Worm (Caenorhabditis elegans) whole organism, L1 larva: ENCODE measurements around the gene aqp-11.

Experiments used
- aha-1 ChIP-seq: fragments of 150-350 bp; optimal IDR thresholded peaks from 2 replicates; lab custom pipeline; 2014; ENCODE audit warnings: missing biosample characterization, missing genetic modification characterization
- blmp-1 ChIP-seq: fragments of 150-350 bp; optimal IDR thresholded peaks from 2 replicates; lab custom pipeline; 2014; ENCODE audit warnings: missing biosample characterization, missing genetic modification characterization
- ceh-63 ChIP-seq: fragments of 200-800 bp; sonication (Bioruptor generic); optimal IDR thresholded peaks from 2 replicates; lab custom pipeline; 2018; ENCODE audit warnings: mild to moderate bottlenecking, missing genetic modification characterization, missing compliant biosample characterization
- efl-1 ChIP-seq, 4 experiments: fragments of 150-350 bp; optimal IDR thresholded peaks in 3 of 4; peaks in 1 of 4; 1 replicate in 1 of 4; 2 replicates in 3 of 4; lab custom pipeline; 2014; ENCODE audit warnings: missing biosample characterization in 2 of 4, missing genetic modification characterization in 2 of 4, missing genetic modification reagents in 2 of 4
- elt-2 ChIP-seq: sonication (generic microtip); optimal IDR thresholded peaks from 2 replicates; lab custom pipeline; 2016; ENCODE audit warnings: missing genetic modification characterization, mild to moderate bottlenecking, inconsistent platforms, missing compliant biosample characterization, missing genetic modification reagents
- fkh-10 ChIP-seq: sonication (generic microtip); optimal IDR thresholded peaks from 2 replicates; lab custom pipeline; 2017; ENCODE audit warnings: missing biosample characterization, missing genetic modification reagents, missing genetic modification characterization
- fkh-4 ChIP-seq: sonication (generic microtip); optimal IDR thresholded peaks from 2 replicates; lab custom pipeline; 2016; ENCODE audit warnings: missing compliant biosample characterization, missing genetic modification characterization, borderline replicate concordance
- fos-1 ChIP-seq: fragments of 150-350 bp; optimal IDR thresholded peaks from 2 replicates; lab custom pipeline; 2014; ENCODE audit warnings: missing biosample characterization, missing genetic modification characterization
- grh-1 ChIP-seq: fragments of 200-800 bp; sonication (Bioruptor generic); IDR thresholded peaks from 2 replicates; pipeline ENCODE4 v1.3.6; 2022; ENCODE audit warnings: missing genetic modification reagents, missing genetic modification characterization, missing compliant biosample characterization
- hlh-17 ChIP-seq: fragments of 200-800 bp; sonication (Bioruptor generic); optimal IDR thresholded peaks from 2 replicates; lab custom pipeline; 2018; ENCODE audit warnings: missing genetic modification characterization, mild to moderate bottlenecking, missing compliant biosample characterization, moderate library complexity, borderline replicate concordance
- lin-13 ChIP-seq: fragments of 150-350 bp; optimal IDR thresholded peaks from 2 replicates; lab custom pipeline; 2014; ENCODE audit warnings: missing biosample characterization, missing genetic modification reagents, missing genetic modification characterization
- lin-14 ChIP-seq: fragments of 200-800 bp; sonication (Bioruptor generic); optimal IDR thresholded peaks from 2 replicates; lab custom pipeline; 2018; ENCODE audit warnings: mild to moderate bottlenecking, missing genetic modification characterization, moderate library complexity, missing compliant biosample characterization
- lsy-2 ChIP-seq, 2 experiments: fragments of 150-350 bp; optimal IDR thresholded peaks; 2 replicates each; lab custom pipeline; 2014; ENCODE audit warnings: missing biosample characterization in 2 of 2, missing genetic modification characterization in 2 of 2
- nhr-19 ChIP-seq: fragments of 200-800 bp; sonication (Bioruptor generic); conservative IDR thresholded peaks from 2 replicates; pipeline ENCODE4 v1.3.6; 2022; ENCODE audit warnings: missing genetic modification characterization, missing compliant biosample characterization
- nhr-20 ChIP-seq: sonication (generic microtip); optimal IDR thresholded peaks from 2 replicates; lab custom pipeline; 2016; ENCODE audit warnings: mild to moderate bottlenecking, missing genetic modification characterization, missing compliant biosample characterization
- nhr-47 ChIP-seq: sonication (generic microtip); optimal IDR thresholded peaks from 2 replicates; lab custom pipeline; 2016; ENCODE audit warnings: mild to moderate bottlenecking, missing genetic modification characterization, moderate library complexity, missing compliant biosample characterization
- nhr-76 ChIP-seq: sonication (generic microtip); optimal IDR thresholded peaks from 2 replicates; lab custom pipeline; 2017; ENCODE audit warnings: missing biosample characterization, missing genetic modification characterization
- nhr-85 ChIP-seq: sonication (generic microtip); peaks from one replicate; lab custom pipeline; 2016; ENCODE audit warnings: missing genetic modification characterization, inconsistent platforms, missing compliant biosample characterization
- nhr-90 ChIP-seq: sonication (generic microtip); optimal IDR thresholded peaks from 2 replicates; lab custom pipeline; 2016; ENCODE audit warnings: mild to moderate bottlenecking, missing genetic modification characterization, missing compliant biosample characterization; ENCODE audit not compliant: poor library complexity
- pax-3 ChIP-seq: fragments of 200-800 bp; sonication (Bioruptor generic); optimal IDR thresholded peaks from 2 replicates; lab custom pipeline; 2018; ENCODE audit warnings: mild to moderate bottlenecking, missing genetic modification characterization, moderate library complexity, missing compliant biosample characterization
- rnt-1 ChIP-seq: sonication (generic microtip); optimal IDR thresholded peaks from 2 replicates; lab custom pipeline; 2016; ENCODE audit warnings: mild to moderate bottlenecking, missing genetic modification characterization, moderate library complexity, missing compliant biosample characterization
- sup-37 ChIP-seq: fragments of 200-800 bp; sonication (Bioruptor generic); optimal IDR thresholded peaks from 2 replicates; lab custom pipeline; 2018; ENCODE audit warnings: mild to moderate bottlenecking, missing genetic modification characterization, missing compliant biosample characterization
- unc-30 ChIP-seq: sonication (generic microtip); optimal IDR thresholded peaks from 2 replicates; lab custom pipeline; 2017; ENCODE audit warnings: missing biosample characterization, missing genetic modification characterization
- vab-15 ChIP-seq: sonication (generic microtip); optimal IDR thresholded peaks from 2 replicates; lab custom pipeline; 2017; ENCODE audit warnings: missing genotype, mild to moderate bottlenecking, missing genetic modification characterization, missing compliant biosample characterization

aqp-11 gene

DNA sequence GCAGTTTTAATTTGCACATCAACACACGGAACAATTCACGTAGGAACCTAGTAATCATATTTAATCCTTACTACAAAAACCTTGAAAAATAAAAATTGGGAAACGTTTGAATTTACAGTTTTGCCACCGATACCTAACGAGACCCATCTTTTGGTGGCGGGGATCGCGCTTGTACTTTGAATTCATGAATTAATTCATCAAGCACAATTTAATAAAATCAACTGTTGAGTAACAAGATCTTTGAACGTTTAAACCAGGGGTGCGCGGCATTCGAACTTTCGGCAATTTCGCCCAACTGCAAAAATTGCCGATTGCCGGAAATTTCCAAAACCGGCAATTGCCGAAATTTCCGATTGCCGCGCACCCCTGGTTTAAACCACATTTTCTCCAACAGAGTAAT, 16.4 kb upstream of the aqp-11 start:
- no peak for TF ChIP-seq efl-1 (optimal IDR thresholded peaks at IDR 0.05; lab: Kevin White, UChicago)
- peak in 1 of 2 experiments; percentile 43 for TF ChIP-seq efl-1 (GFP tag; optimal IDR thresholded peaks at IDR 0.05 in 1 of 2; lab: Kevin White, UChicago)
- TF ChIP-seq nhr-76, result no peak

DNA sequence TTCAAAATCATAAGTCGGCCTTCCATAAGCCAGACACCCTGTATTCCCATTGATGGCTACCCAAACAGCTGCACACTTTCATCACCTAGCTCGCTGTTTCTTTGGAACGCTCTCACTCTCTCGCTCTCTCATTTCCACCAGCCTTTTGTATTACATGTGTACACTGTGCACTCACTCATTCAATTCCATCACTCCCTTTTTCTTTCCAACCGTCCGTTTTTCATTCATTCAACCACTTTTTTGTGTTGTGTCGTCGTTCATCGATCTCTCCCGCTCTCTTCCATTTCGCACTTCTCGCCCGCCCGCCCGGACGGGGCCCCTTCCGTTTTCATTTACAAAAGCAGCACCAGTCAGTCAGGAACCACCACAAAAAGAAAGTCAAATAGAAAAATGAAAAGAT, 15.1 kb upstream of the aqp-11 start:
- TF ChIP-seq hlh-17 (GFP tag; lab: Kevin White, UChicago) (no peak), ceh-63 (GFP tag; lab: Kevin White, UChicago) (no peak), lin-14 (peak; percentile 52), vab-15 (tag; lab: Kevin White, UChicago) (no peak), aha-1 (tag; lab: Kevin White, UChicago) (no peak), fos-1 (tag; lab: Kevin White, UChicago) (no peak), grh-1 (GFP tag; lab: Robert Waterston, UW) (no peak)
- TF ChIP-seq, all 84 proteins: peak for 1

DNA sequence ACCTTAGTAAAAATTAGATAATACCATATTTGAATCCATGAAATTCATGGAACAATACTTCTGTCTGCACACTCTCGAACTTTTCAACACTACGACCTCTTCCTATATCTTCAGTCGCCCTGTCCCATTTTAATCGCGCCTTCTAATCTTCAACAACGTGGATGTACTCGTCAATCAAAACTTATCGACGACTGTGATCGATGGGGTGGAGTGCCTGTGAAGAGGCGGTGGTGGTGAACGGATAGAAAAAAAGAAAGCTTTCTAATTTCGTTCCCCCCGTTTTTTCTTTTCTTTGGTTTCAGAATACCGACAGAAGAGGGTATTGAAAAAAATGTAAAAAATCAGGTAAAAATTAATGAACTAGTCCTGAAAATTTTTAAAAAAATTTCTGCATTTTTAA, 14.1 kb upstream of the aqp-11 start:
- TF ChIP-seq pax-3 (tag; lab: Kevin White, UChicago) (no peak), sup-37 (no peak), blmp-1 (tag; lab: Kevin White, UChicago) (peak; percentile 78), rnt-1 (tag; lab: Kevin White, UChicago) (no peak), lin-14 (peak; percentile 35), nhr-90 (tag; lab: Kevin White, UChicago) (no peak)

DNA sequence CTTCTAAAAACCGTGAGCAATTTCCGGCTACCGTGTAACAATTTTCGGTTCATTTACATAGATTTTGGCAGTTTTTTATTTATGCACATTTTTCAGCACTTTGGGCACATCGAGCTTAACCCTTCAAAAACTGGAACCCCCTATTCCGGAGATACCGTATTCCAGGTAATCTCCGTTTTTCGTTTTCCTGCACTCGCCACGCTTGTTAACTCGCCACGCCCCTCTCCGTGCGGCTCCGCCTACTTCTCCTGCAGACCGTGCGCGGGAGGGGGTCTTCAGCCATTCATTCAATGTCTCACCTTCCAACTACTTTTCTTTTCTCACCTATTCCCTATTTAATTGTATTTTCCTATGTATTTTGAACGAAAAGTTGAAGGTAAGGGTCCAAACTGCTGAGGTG, 13.0 kb upstream of the aqp-11 start:
- TF ChIP-seq efl-1 (optimal IDR thresholded peaks at IDR 0.05; lab: Kevin White, UChicago) (no peak), efl-1 (GFP tag; optimal IDR thresholded peaks at IDR 0.05 in 1 of 2; lab: Kevin White, UChicago) (peak in 1 of 2 experiments; percentile 85), nhr-20 (tag; lab: Kevin White, UChicago) (no peak), blmp-1 (tag; lab: Kevin White, UChicago) (peak; percentile 27), fkh-10 (GFP tag; lab: Kevin White, UChicago) (no peak), nhr-19 (GFP tag; lab: Robert Waterston, UW) (no peak)

DNA sequence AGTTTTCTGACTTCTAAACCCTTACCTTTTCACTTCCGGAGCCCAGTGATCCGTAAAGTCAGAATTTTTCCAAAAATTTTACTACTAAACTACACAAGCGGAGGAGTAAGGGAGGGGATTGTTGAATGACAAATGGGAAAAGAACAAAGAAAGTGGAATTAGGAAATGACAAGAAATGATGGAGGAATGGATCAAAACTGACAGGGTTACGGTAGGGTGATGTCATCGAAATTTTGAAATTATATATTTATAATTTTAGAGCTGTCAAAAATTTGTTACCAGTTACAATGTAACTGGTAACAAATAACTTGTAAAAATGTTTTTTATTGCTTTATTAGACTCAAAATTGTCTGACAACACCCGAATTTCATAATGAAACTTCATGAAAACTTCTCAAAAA, 6.7 kb upstream of the aqp-11 start:
- peak in 1 of 2 experiments; percentile 25 for TF ChIP-seq lsy-2 (tag; optimal IDR thresholded peaks at IDR 0.05; lab: Kevin White, UChicago)
- no peak for TF ChIP-seq nhr-47 (tag; lab: Kevin White, UChicago)
- TF ChIP-seq, all 84 proteins: peak for 1

DNA sequence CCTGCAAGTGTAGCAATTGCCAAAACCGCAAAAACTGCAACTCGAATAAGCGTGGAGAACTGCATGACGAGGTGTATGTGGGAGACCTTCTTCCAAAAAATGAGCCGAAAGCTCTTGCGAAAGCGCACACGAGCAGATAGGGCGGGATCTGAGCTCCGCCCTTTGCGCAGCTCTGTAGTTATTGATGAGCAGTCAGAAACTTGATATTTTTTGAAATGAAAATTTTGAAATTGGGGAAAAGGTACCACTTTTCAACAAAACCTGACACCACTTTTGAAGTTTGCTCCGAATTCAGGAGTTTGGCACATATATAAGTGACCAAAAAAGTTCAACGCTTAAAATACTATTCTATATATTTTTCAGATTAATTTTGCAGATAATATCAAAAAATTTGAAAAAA, 5.3 kb upstream of the aqp-11 start, which contains the start of gene flp-15:
Gene flp-15, minus strand, starts transcription at position 101 of the 400 bp plus-strand sequence.
- TF ChIP-seq fkh-4 (tag; lab: Kevin White, UChicago), result no peak
- no peak for TF ChIP-seq efl-1 (optimal IDR thresholded peaks at IDR 0.05; lab: Kevin White, UChicago)
- TF ChIP-seq efl-1 (GFP tag; optimal IDR thresholded peaks at IDR 0.05 in 1 of 2; lab: Kevin White, UChicago), result peak in 1 of 2 experiments; percentile 37

DNA sequence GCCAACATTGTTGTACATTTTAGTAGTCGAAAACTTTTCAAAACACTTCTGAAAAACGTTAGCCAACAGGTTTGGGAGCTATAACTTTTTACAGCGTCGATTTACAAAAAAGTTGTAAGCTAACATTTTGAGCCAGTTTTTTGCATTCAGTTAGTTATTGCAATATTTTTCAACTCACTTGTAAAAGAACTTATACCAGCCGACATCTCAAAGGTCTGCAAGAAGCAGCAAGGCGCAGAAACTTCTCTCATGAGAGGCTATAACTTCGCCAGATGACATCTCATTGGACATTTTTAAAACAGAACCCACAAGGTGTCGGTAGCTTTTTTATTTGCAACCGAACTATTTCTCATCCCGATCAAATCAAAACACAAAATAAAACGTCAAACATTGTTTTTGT, 3.6 kb upstream of the aqp-11 start:
- TF ChIP-seq unc-30 (tag; lab: Kevin White, UChicago) (no peak), efl-1 (optimal IDR thresholded peaks at IDR 0.05; lab: Kevin White, UChicago) (no peak), efl-1 (GFP tag; optimal IDR thresholded peaks at IDR 0.05 in 1 of 2; lab: Kevin White, UChicago) (peak in 1 of 2 experiments; percentile 15)

DNA sequence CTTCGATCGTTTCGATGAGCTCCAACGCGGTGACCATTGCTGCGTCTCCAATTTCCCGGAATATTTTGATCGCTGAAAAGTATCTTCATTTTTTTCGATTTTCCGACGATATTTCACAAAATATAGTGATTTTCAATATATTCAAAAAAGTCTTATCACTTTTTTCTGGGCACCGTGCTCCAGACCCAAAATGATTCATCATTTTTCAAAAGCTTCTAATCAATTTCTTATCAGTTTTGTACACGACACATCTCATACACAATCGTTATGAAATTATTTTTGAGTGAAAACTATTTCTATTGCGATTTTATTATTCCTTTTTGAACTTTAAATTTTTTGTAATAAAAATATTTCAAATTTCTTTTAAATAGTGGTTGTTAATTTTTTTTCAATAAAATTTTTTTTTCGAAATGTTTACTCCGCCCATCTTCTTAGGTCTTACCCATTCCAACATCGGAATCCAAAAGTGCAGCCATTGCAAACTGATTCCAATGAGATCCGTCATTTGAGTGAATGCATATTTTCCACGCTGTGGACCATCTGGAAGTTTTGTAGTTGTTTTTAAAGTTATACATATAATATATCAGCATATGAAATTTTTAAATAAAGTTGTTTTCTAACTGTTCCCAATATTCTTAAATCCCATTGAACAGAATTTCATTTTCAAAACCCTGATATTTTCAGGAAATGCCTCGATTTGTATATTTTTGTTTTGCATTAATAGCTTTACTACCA, 5.8 kb downstream of the aqp-11 start, which contains the start of gene sid-2:
Gene sid-2, plus strand, starts transcription at position 685 of the 735 bp plus-strand sequence.
- TF ChIP-seq elt-2 (tag; lab: Kevin White, UChicago), result peak; percentile 56
- TF ChIP-seq nhr-85 (tag; lab: Kevin White, UChicago), result peak; percentile 12
- no peak for TF ChIP-seq lin-13
- no peak for TF ChIP-seq efl-1 (optimal IDR thresholded peaks at IDR 0.05; lab: Kevin White, UChicago)
- peak in 1 of 2 experiments; percentile 43 for TF ChIP-seq efl-1 (GFP tag; optimal IDR thresholded peaks at IDR 0.05 in 1 of 2; lab: Kevin White, UChicago)
